Worm (Caenorhabditis elegans) whole organism, mixed stage, embryonic: Measurements from ENCODE around the gene C18E9.5.
A peak's percentile ranks its signal among the peaks of the same experiment; 100 is the strongest.

Experiments
- drap-1 ChIP-seq: fragments of 200-800 bp; sonication (Bioruptor generic); optimal IDR thresholded peaks from 3 replicates; lab custom pipeline; 2018; ENCODE audit warnings: mild to moderate bottlenecking, missing genetic modification characterization, missing compliant biosample characterization
- elt-3 ChIP-seq: fragments of 150-350 bp; optimal IDR thresholded peaks from 2 replicates; lab custom pipeline; 2014; ENCODE audit warnings: missing biosample characterization, missing genetic modification characterization
- flh-1 ChIP-seq: fragments of 200-800 bp; sonication (Bioruptor generic); optimal IDR thresholded peaks from 2 replicates; lab custom pipeline; 2018; ENCODE audit warnings: mild to moderate bottlenecking, missing genetic modification characterization, moderate library complexity, missing compliant biosample characterization
- hlh-1 ChIP-seq: fragments of 150-350 bp; optimal IDR thresholded peaks from 2 replicates; lab custom pipeline; 2014; ENCODE audit warnings: missing biosample characterization, missing genetic modification reagents, missing genetic modification characterization
- lin-13 ChIP-seq: fragments of 150-350 bp; optimal IDR thresholded peaks from 2 replicates; lab custom pipeline; 2014; ENCODE audit warnings: missing biosample characterization, missing genetic modification characterization
- lsy-2 ChIP-seq: fragments of 150-350 bp; optimal IDR thresholded peaks from 2 replicates; lab custom pipeline; 2014; ENCODE audit warnings: missing biosample characterization, missing genetic modification characterization
- mls-2 ChIP-seq: sonication (generic microtip); optimal IDR thresholded peaks from 2 replicates; lab custom pipeline; 2016; ENCODE audit warnings: mild to moderate bottlenecking, missing genetic modification characterization, moderate library complexity, missing compliant biosample characterization
- nhr-237 ChIP-seq: fragments of 150-350 bp; optimal IDR thresholded peaks from 2 replicates; lab custom pipeline; 2014; ENCODE audit warnings: missing biosample characterization, missing genetic modification characterization
- nhr-28 ChIP-seq: fragments of 150-350 bp; optimal IDR thresholded peaks from 2 replicates; lab custom pipeline; 2014; ENCODE audit warnings: missing biosample characterization, missing genetic modification characterization
- nhr-76 ChIP-seq: sonication (generic microtip); optimal IDR thresholded peaks from 2 replicates; lab custom pipeline; 2017; ENCODE audit warnings: missing biosample characterization, missing genetic modification characterization
- tbx-8 ChIP-seq: fragments of 200-800 bp; sonication (Bioruptor generic); optimal IDR thresholded peaks from 2 replicates; lab custom pipeline; 2018; ENCODE audit warnings: mild to moderate bottlenecking, missing genetic modification characterization, moderate library complexity, missing compliant biosample characterization
- unc-39 ChIP-seq: fragments of 150-350 bp; optimal IDR thresholded peaks from 2 replicates; lab custom pipeline; 2014; ENCODE audit warnings: missing biosample characterization, missing genetic modification characterization
- unc-62 ChIP-seq: fragments of 150-350 bp; optimal IDR thresholded peaks from 2 replicates; lab custom pipeline; 2014; ENCODE audit warnings: missing biosample characterization, missing genetic modification reagents, missing genetic modification characterization
- ztf-11 ChIP-seq: fragments of 150-350 bp; optimal IDR thresholded peaks from 2 replicates; lab custom pipeline; 2014; ENCODE audit warnings: missing biosample characterization, missing genetic modification characterization

DNA sequence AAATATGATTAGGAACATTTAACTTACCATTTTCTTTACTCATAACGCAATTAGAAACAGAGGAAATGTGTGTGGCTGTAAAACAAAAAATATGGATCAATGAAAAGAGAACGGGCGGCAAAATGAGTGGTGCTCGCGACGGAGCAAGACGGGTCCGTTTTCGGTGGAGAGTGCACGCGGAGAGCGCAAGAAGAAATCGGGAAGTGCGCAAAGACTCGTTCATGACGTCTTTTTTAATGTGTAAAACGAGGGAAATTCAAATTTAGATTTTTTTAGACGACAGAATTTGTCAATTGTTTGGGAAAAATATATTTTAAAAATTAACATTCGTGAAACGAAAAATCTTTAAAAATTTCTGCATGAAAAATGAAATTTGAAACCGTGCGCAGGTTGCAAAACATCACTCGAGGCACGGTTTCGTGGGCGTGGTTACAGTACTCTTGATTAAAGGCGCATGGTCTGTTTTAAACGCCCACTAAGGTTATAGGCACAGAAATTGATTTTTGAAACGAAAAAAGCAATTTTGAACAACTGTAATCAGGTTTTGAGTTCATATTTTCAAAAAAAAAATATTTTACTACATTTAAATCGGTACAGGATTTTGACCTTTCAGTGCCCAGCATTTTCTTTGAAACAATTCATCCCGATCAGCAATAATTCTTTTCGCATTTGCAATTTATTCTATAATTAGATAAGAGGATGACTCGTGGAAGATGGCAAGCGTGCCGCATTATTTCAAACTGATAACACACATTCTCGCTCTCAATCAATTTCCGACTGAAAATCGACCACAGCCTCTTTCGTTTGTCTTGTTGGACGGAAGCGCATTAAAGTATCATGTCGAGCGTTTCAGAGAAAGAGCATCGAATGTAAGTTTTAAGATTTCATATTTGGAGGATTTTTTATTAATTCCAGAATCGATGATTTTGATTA lies at the start of gene C18E9.5, which contains the start of gene szy-20:
- TF ChIP-seq mls-2 (tag; lab: Kevin White, UChicago) (peak; percentile 38), unc-62 (no peak), tbx-8 (GFP tag; lab: Kevin White, UChicago) (no peak), unc-39 (tag; lab: Kevin White, UChicago) (no peak), lin-13 (tag; lab: Kevin White, UChicago) (peak; percentile 69), nhr-237 (tag; lab: Kevin White, UChicago) (peak; percentile 55), lsy-2 (peak; percentile 77), elt-3 (tag; lab: Kevin White, UChicago) (no peak), nhr-76 (no peak), hlh-1 (tag; lab: Kevin White, UChicago) (no peak), ztf-11 (tag; lab: Kevin White, UChicago) (no peak), flh-1 (no peak), drap-1 (GFP tag; lab: Kevin White, UChicago) (peak; percentile 8), nhr-28 (tag; lab: Kevin White, UChicago) (no peak)
